Fruit fly (Drosophila melanogaster) whole organism, wandering third instar larva: Measurements from ENCODE around the gene Ifrd1.
A peak's percentile ranks its signal among the peaks of the same experiment; 100 is the strongest.

Experiments used
- Abd-B ChIP-seq: fragments of >200 bp; optimal IDR thresholded peaks from 2 replicates; lab custom pipeline; 2017; ENCODE audit warnings: missing biosample characterization, missing genetic modification characterization
- CG32264 ChIP-seq: fragments of 200-800 bp; sonication (Bioruptor generic); optimal IDR thresholded peaks from 2 replicates; lab custom pipeline; 2016; ENCODE audit warnings: missing biosample characterization, missing genetic modification characterization
- CG9705 ChIP-seq: fragments of 200-800 bp; sonication (Bioruptor generic); optimal IDR thresholded peaks from 2 replicates; lab custom pipeline; 2018; ENCODE audit warnings: missing biosample characterization, mild to moderate bottlenecking, missing genetic modification characterization
- Dfd ChIP-seq: fragments of >200 bp; optimal IDR thresholded peaks from 2 replicates; lab custom pipeline; 2017; ENCODE audit warnings: missing biosample characterization, missing genetic modification characterization
- Dif ChIP-seq: fragments of 200-275, 200-300 bp; sonication (Bioruptor generic); optimal IDR thresholded peaks from 2 replicates; lab custom pipeline; 2018; ENCODE audit warnings: missing biosample characterization, missing genetic modification characterization; ENCODE audit not compliant: partially characterized antibody
- GATAd ChIP-seq: sonication (Bioruptor generic); optimal IDR thresholded peaks from 2 replicates; lab custom pipeline; 2016; ENCODE audit warnings: missing biosample characterization, missing genetic modification characterization
- HLH106 ChIP-seq: fragments of 200-800 bp; optimal IDR thresholded peaks from 3 replicates; lab custom pipeline; 2019; ENCODE audit warnings: missing biosample characterization, mild to moderate bottlenecking, missing genetic modification characterization, moderate library complexity
- Hnf4 ChIP-seq: fragments of 200-800 bp; sonication (Bioruptor generic); optimal IDR thresholded peaks from 2 replicates; lab custom pipeline; 2016; ENCODE audit warnings: missing biosample characterization, mild to moderate bottlenecking, missing genetic modification characterization
- Hr78 ChIP-seq: fragments of >200 bp; optimal IDR thresholded peaks from 2 replicates; lab custom pipeline; 2017; ENCODE audit warnings: missing biosample characterization, missing genetic modification characterization
- Hr83 ChIP-seq: fragments of 200-300 bp; sonication (Bioruptor generic); optimal IDR thresholded peaks from 2 replicates; lab custom pipeline; 2016; ENCODE audit warnings: missing biosample characterization, mild to moderate bottlenecking, missing genetic modification characterization, moderate library complexity; ENCODE audit not compliant: poor library complexity, severe bottlenecking
- Jra ChIP-seq: sonication (Bioruptor generic); optimal IDR thresholded peaks from 2 replicates; lab custom pipeline; 2016; ENCODE audit warnings: missing biosample characterization, missing genetic modification characterization
- Mio ChIP-seq: sonication (Bioruptor generic); optimal IDR thresholded peaks from 2 replicates; lab custom pipeline; 2016; ENCODE audit warnings: missing biosample characterization, missing genetic modification characterization
- Myc ChIP-seq: fragments of >200 bp; optimal IDR thresholded peaks from 2 replicates; lab custom pipeline; 2017
- N ChIP-seq: fragments of >200 bp; optimal IDR thresholded peaks from 2 replicates; lab custom pipeline; 2018; ENCODE audit warnings: missing biosample characterization, missing external identifiers, missing genetic modification characterization
- OdsH ChIP-seq: fragments of 200-800 bp; sonication (Bioruptor generic); optimal IDR thresholded peaks from 2 replicates; lab custom pipeline; 2016; ENCODE audit warnings: missing biosample characterization, mild to moderate bottlenecking, missing genetic modification characterization
- Rel ChIP-seq, 2 experiments: fragments of 200-800 bp; sonication (Bioruptor generic) in 1 of 2; optimal IDR thresholded peaks; 2 replicates in 1 of 2; 3 replicates in 1 of 2; lab custom pipeline; 2016 to 2019; ENCODE audit warnings: mild to moderate bottlenecking in 2 of 2, missing biosample characterization in 2 of 2, missing genetic modification characterization in 2 of 2, moderate library complexity in 1 of 2
- Sp1 ChIP-seq: fragments of 200-800 bp; sonication (Bioruptor generic); optimal IDR thresholded peaks from 3 replicates; lab custom pipeline; 2019; ENCODE audit warnings: missing biosample characterization, mild to moderate bottlenecking, missing genetic modification characterization, moderate library complexity
- Vsx2 ChIP-seq: fragments of 200-300, 225-300 bp; sonication (Bioruptor generic); optimal IDR thresholded peaks from 2 replicates; lab custom pipeline; 2018; ENCODE audit warnings: missing biosample characterization, missing genetic modification characterization; ENCODE audit not compliant: partially characterized antibody
- br ChIP-seq: fragments of 200-800 bp; sonication (Bioruptor generic); optimal IDR thresholded peaks from 2 replicates; lab custom pipeline; 2016; ENCODE audit warnings: missing biosample characterization, missing genetic modification characterization
- brk ChIP-seq: fragments of 200-800 bp; sonication (Bioruptor generic); optimal IDR thresholded peaks from 2 replicates; lab custom pipeline; 2016; ENCODE audit warnings: missing biosample characterization, mild to moderate bottlenecking, missing genetic modification characterization
- dl ChIP-seq, 2 experiments: fragments of 175-275, 200-275 bp in 1 of 2; fragments of 200-275 bp in 1 of 2; sonication (Bioruptor generic); optimal IDR thresholded peaks; lab custom pipeline; 2018; ENCODE audit warnings: mild to moderate bottlenecking in 2 of 2, missing biosample characterization in 2 of 2, missing genetic modification characterization in 2 of 2, moderate library complexity in 2 of 2; ENCODE audit not compliant: partially characterized antibody in 2 of 2, insufficient read depth in 1 of 2
- dmrt93B ChIP-seq: fragments of 200-800 bp; sonication (Bioruptor generic); optimal IDR thresholded peaks from 2 replicates; lab custom pipeline; 2018; ENCODE audit warnings: missing biosample characterization, mild to moderate bottlenecking, missing genetic modification characterization
- dsf ChIP-seq: sonication (Bioruptor generic); optimal IDR thresholded peaks from 2 replicates; lab custom pipeline; 2016; ENCODE audit warnings: missing biosample characterization, missing genetic modification characterization, borderline replicate concordance
- ey ChIP-seq: fragments of 200-800 bp; sonication (Bioruptor generic); optimal IDR thresholded peaks from 2 replicates; lab custom pipeline; 2016; ENCODE audit warnings: missing biosample characterization, missing genetic modification characterization
- foxo ChIP-seq, 2 experiments: fragments of 200-800 bp; sonication (Bioruptor generic); optimal IDR thresholded peaks; 2 replicates in 1 of 2; 3 replicates in 1 of 2; lab custom pipeline; 2016 to 2017; ENCODE audit warnings: missing biosample characterization in 2 of 2, missing genetic modification characterization in 2 of 2
- fru ChIP-seq: fragments of 200-800 bp; sonication (Bioruptor generic); optimal IDR thresholded peaks from 3 replicates; lab custom pipeline; 2016; ENCODE audit warnings: missing biosample characterization, mild to moderate bottlenecking, missing genetic modification characterization
- h ChIP-seq: fragments of 200-800 bp; sonication (Bioruptor generic); optimal IDR thresholded peaks from 3 replicates; lab custom pipeline; 2016; ENCODE audit warnings: missing biosample characterization, mild to moderate bottlenecking, missing genetic modification characterization
- jim ChIP-seq: fragments of 175-275, 200-325 bp; sonication (Bioruptor generic); optimal IDR thresholded peaks from 2 replicates; lab custom pipeline; 2016; ENCODE audit warnings: missing biosample characterization, mild to moderate bottlenecking, missing genetic modification characterization
- pan ChIP-seq: fragments of >200 bp; optimal IDR thresholded peaks from 2 replicates; lab custom pipeline; 2017
- psq ChIP-seq: fragments of 200-800 bp; sonication (Bioruptor generic); optimal IDR thresholded peaks from 3 replicates; lab custom pipeline; 2017; ENCODE audit warnings: missing biosample characterization, mild to moderate bottlenecking, missing genetic modification characterization, moderate library complexity
- rgr ChIP-seq: fragments of 200-800 bp; sonication (Bioruptor generic); optimal IDR thresholded peaks from 3 replicates; lab custom pipeline; 2016; ENCODE audit warnings: missing biosample characterization, mild to moderate bottlenecking, missing genetic modification characterization
- sage ChIP-seq: fragments of 200-800 bp; sonication (Bioruptor generic); optimal IDR thresholded peaks from 2 replicates; lab custom pipeline; 2016; ENCODE audit warnings: missing biosample characterization, mild to moderate bottlenecking, missing genetic modification characterization
- sv ChIP-seq: fragments of 200-800 bp; sonication (Bioruptor generic); optimal IDR thresholded peaks from 3 replicates; lab custom pipeline; 2016; ENCODE audit warnings: missing biosample characterization, missing genetic modification characterization
- tai ChIP-seq: sonication (Bioruptor generic); optimal IDR thresholded peaks from 2 replicates; lab custom pipeline; 2016; ENCODE audit warnings: missing biosample characterization, missing genetic modification characterization
- usp ChIP-seq: fragments of >200 bp; optimal IDR thresholded peaks from 2 replicates; lab custom pipeline; 2017; ENCODE audit warnings: missing biosample characterization, missing genetic modification characterization
- woc ChIP-seq: sonication (Bioruptor generic); optimal IDR thresholded peaks from 2 replicates; lab custom pipeline; 2016; ENCODE audit warnings: missing biosample characterization, mild to moderate bottlenecking, missing genetic modification characterization

The Ifrd1 gene

DNA sequence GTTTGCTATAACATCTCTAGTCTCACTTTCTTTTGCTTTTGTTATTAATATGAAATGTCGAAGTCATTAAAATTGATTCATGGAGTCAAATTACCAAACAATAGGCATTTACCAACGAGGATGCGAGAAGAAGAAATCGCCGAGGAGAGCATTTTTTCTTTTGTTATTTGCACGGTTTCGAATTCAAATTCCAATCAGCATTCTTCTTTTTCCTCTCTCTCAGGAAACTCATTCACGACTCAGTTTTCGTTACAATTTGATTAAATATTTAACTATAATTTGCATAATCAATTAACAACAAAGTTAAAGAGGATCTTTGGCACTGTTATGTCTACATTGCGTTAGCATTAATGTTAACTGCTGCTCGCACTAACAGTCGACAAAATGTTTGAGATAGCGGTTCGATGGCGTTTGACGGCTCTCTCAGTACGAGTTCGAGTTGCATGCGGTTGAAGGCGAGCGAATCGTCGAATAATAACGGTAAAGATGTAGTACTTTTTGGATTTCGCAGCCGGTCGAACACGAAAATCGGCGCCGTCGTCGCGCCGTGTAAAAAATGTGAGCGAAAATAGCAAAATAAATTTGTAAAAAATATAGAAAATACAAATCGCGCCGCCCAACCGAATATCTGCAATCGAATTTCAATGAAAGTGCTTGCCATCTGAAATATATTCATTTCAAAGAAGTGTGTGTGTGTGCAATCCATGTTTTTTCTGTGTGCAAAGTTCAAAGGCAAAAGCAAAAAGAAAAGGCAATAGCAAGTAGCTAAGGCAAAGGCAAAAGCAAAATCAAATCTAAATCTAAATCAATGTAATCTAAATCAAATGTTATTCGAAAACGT lies 13.7 kb upstream of the Ifrd1 start:
- no peak for TF ChIP-seq CG9705
- TF ChIP-seq rgr (GFP tag; lab: Kevin White, UChicago): peak; percentile 12
- no peak for TF ChIP-seq Mio (GFP tag; lab: Kevin White, UChicago)
- TF ChIP-seq sage (GFP tag; lab: Kevin White, UChicago): peak; percentile 75
- no peak for TF ChIP-seq Hr83 (GFP tag; lab: Kevin White, UChicago)
- TF ChIP-seq OdsH (GFP tag; lab: Kevin White, UChicago): no peak
- TF ChIP-seq ey: no peak
- TF ChIP-seq GATAd (GFP tag; lab: Kevin White, UChicago): no peak

DNA sequence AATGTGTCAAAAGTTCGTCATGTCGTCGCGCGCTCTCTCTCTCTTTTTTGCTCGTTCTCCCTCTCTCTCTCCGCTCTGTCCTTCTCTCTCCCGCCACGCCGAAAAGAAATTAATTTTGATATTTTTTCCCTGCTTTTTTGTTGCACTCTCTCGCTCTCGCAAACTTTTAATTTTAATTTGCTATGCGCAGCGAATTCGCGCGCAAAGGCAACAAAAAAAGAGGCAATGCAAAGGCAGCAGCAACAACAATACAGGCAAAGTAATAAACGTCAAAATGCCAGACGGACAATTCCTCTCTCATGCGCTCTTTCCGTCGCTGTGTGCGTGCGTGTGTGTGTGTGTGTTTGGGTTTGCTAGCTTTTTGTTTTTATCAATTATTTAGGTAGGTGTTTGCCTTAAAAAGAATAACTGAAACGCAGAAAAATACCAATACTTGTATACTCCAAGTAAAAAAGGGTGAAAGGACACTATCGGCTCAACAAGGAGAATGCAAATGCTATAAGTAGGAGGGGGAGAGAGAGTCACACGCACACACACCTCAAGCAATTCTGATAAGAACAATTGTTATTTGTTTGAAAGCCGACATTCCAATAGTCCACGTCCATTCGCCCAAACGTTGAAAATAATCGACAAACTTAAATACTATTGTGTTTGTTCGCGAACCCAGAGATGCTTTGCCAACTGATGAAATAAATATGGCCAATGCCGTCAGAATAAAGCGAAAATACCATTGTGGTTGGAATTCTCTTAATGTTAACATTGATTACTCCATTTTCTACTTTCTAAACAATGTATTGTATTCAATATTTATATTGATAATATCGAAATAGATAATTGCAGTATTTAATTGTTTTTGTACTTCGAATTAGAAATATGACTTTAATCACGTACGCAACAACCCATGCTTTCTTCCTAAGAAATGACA lies 12.6 kb upstream of the Ifrd1 start:
- TF ChIP-seq fru (peak; percentile 92), Dif (peak; percentile 34), sv (GFP tag; lab: Kevin White, UChicago) (no peak), Dfd (peak; percentile 41), dl (GFP tag; optimal IDR thresholded peaks at IDR 0.05; lab: Kevin White, UChicago; ENCODE audit: insufficient read depth in 1 of 2, partially characterized antibody in 2 of 2) (peak in 1 of 2 experiments; percentile 4), foxo (GFP tag; optimal IDR thresholded peaks at IDR 0.05; lab: Kevin White, UChicago) (peak in 1 of 2 experiments; percentile 32), OdsH (GFP tag; lab: Kevin White, UChicago) (no peak), Sp1 (GFP tag; lab: Kevin White, UChicago) (peak; percentile 11), jim (no peak)

DNA sequence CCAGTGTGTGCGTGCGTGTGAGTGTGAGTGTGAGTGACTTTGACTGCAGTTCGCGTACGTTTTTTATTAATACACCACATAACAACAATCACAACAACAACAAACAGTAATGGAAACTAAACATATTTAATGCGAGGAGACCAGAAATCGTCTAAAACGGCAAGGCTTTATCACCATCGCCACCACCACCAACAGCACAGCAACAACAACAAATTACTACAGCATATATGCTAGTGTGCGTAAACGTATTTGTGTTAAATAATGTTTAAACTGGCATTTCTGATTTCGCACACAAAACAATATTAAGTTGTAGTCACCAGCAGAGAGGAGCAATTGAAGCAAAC lies 11.9 kb upstream of the Ifrd1 start:
- TF ChIP-seq N (peak; percentile 90), dmrt93B (GFP tag; lab: Kevin White, UChicago) (no peak), Hr78 (GFP tag; lab: Kevin White, UChicago) (peak; percentile 37), fru (peak; percentile 17)

DNA sequence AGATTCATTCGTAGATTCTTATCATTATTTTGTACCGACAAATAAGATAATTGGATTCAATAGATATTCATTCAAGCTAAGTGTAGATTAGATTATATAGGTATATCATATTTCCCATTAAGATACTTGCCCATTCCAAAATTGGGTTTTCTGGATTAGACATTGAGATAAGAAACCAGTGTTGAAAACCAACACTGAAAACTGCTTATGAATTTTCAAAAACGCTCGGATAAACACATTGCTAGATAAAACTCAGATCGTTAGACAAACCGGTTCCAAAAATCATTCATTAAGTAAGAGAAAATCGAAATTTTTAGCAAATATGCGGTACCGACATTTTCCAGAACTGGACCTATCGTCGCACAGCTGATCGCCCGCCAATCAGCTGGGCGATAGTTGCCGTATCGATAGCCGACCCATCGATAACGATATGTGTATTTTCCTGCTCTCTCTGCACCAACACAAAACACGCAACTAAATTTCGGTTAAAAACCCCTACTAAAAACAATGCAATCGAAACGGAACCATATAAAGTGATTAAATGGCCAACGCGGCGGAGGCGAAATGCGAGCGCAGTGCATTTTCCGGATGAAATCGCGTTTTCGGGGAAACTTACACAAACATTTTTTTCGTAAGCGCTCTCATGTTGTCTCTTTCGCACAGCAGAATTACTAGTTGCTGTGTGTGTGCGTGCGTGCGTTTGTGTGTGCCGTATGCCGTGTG lies 11.4 kb upstream of the Ifrd1 start, which contains the start of the genes NTPase and lilli:
Gene NTPase (minus strand): TSS at position 348 of the 723 bp plus-strand sequence.
Gene lilli (plus strand): TSS at position 427 of the 723 bp plus-strand sequence.
- TF ChIP-seq Vsx2 (GFP tag; lab: Kevin White, UChicago) (no peak), GATAd (GFP tag; lab: Kevin White, UChicago) (peak; percentile 57), Dfd (no peak), dsf (GFP tag; lab: Kevin White, UChicago) (peak; percentile 58), br (GFP tag; lab: Kevin White, UChicago) (peak; percentile 48), CG32264 (GFP tag; lab: Kevin White, UChicago) (peak; percentile 7), Hr83 (GFP tag; lab: Kevin White, UChicago) (peak; percentile 75), fru (peak; percentile 94), h (GFP tag; lab: Kevin White, UChicago) (peak; percentile 80), Hr78 (GFP tag; lab: Kevin White, UChicago) (no peak), foxo (GFP tag; optimal IDR thresholded peaks at IDR 0.05; lab: Kevin White, UChicago) (peak; percentile 46 to 75), pan (lab: Kevin White, UChicago) (no peak), Jra (GFP tag; lab: Kevin White, UChicago) (peak; percentile 58), psq (no peak), Dif (no peak), Myc (lab: Kevin White, UChicago) (no peak), jim (no peak), Rel (GFP tag; optimal IDR thresholded peaks at IDR 0.05; lab: Kevin White, UChicago) (no peak), Rel (tag; optimal IDR thresholded peaks at IDR 0.05; lab: Kevin White, UChicago) (peak; percentile 40), ey (peak; percentile 51), rgr (GFP tag; lab: Kevin White, UChicago) (peak; percentile 59), usp (GFP tag; lab: Kevin White, UChicago) (no peak), tai (no peak), sv (GFP tag; lab: Kevin White, UChicago) (peak; percentile 84), woc (GFP tag; lab: Kevin White, UChicago) (peak; percentile 37), dmrt93B (GFP tag; lab: Kevin White, UChicago) (peak; percentile 4), Abd-B (GFP tag; lab: Kevin White, UChicago) (peak; percentile 45), brk (GFP tag; lab: Kevin White, UChicago) (peak; percentile 11), OdsH (GFP tag; lab: Kevin White, UChicago) (peak; percentile 66), HLH106 (tag; lab: Kevin White, UChicago) (no peak), sage (GFP tag; lab: Kevin White, UChicago) (no peak), N (no peak), Hnf4 (GFP tag; lab: Kevin White, UChicago) (peak; percentile 80), Mio (GFP tag; lab: Kevin White, UChicago) (peak; percentile 7), Sp1 (GFP tag; lab: Kevin White, UChicago) (peak; percentile 14), CG9705 (no peak)
